Fruit fly (Drosophila melanogaster) whole organism, embryonic: ENCODE data around the gene Evi5.

Source experiments
- Adf1 ChIP-seq: fragments of 200-800 bp; sonication (Bioruptor generic); IDR thresholded peaks from 2 replicates; pipeline ENCODE4 v1.3.6; 2022; ENCODE audit warnings: missing biosample characterization, missing genetic modification characterization
- Atf6 ChIP-seq: fragments of 200-800 bp; sonication (Bioruptor generic); IDR thresholded peaks from 2 replicates; pipeline ENCODE4 v1.3.6; 2022; ENCODE audit warnings: missing biosample characterization, missing genetic modification characterization
- Bteb2 ChIP-seq: fragments of 200-800 bp; sonication (Bioruptor generic); optimal IDR thresholded peaks from 2 replicates; lab custom pipeline; 2016; ENCODE audit warnings: missing biosample characterization, missing genetic modification characterization
- C15 ChIP-seq: fragments of 200-800 bp; sonication (Bioruptor generic); IDR thresholded peaks from 3 replicates; pipeline ENCODE4 v1.3.6; 2022; ENCODE audit warnings: missing biosample characterization, missing genetic modification characterization
- CG11247 ChIP-seq: fragments of 200-800 bp; sonication (Bioruptor generic); IDR thresholded peaks from 2 replicates; pipeline ENCODE4 v1.3.6; 2022; ENCODE audit warnings: missing biosample characterization, missing genetic modification characterization
- CG15073 ChIP-seq: fragments of 200-800 bp; sonication (Bioruptor generic); optimal IDR thresholded peaks from 2 replicates; lab custom pipeline; 2016; ENCODE audit warnings: missing biosample characterization, missing genetic modification characterization
- CG1529 ChIP-seq: fragments of 200-800 bp; sonication (Bioruptor generic); optimal IDR thresholded peaks from 3 replicates; lab custom pipeline; 2018; ENCODE audit warnings: missing biosample characterization, missing genetic modification characterization
- CG17186 ChIP-seq: fragments of 200-800 bp; sonication (Bioruptor generic); optimal IDR thresholded peaks from 3 replicates; lab custom pipeline; 2017; ENCODE audit warnings: missing biosample characterization, missing genetic modification reagents, missing genetic modification characterization
- CG17829 ChIP-seq: fragments of 200-800 bp; optimal IDR thresholded peaks from 2 replicates; lab custom pipeline; 2019; ENCODE audit warnings: missing biosample characterization, mild to moderate bottlenecking, missing genetic modification characterization, moderate library complexity
- CG18476 ChIP-seq: fragments of 200-800 bp; sonication (Bioruptor generic); optimal IDR thresholded peaks from 2 replicates; lab custom pipeline; 2016; ENCODE audit warnings: missing biosample characterization, mild to moderate bottlenecking, missing genetic modification characterization
- CG2199 ChIP-seq: fragments of 200-800 bp; sonication (Bioruptor generic); IDR thresholded peaks from 3 replicates; pipeline ENCODE4 v1.3.6; 2022; ENCODE audit warnings: missing biosample characterization, missing genetic modification characterization
- CG2202 ChIP-seq: fragments of 200-800 bp; sonication (Bioruptor generic); optimal IDR thresholded peaks from 2 replicates; lab custom pipeline; 2018; ENCODE audit warnings: missing biosample characterization, mild to moderate bottlenecking, missing genetic modification characterization
- CG31388 ChIP-seq: fragments of 200-800 bp; sonication (Bioruptor generic); optimal IDR thresholded peaks from 2 replicates; lab custom pipeline; 2016; ENCODE audit warnings: missing biosample characterization, missing genetic modification characterization
- CG31441 ChIP-seq: fragments of 200-800 bp; sonication (Bioruptor generic); IDR thresholded peaks from 2 replicates; pipeline ENCODE4 v1.3.6; 2022; ENCODE audit warnings: missing biosample characterization, missing genetic modification characterization
- CG32767 ChIP-seq: fragments of 200-800 bp; sonication (Bioruptor generic); IDR thresholded peaks from 2 replicates; pipeline ENCODE4 v1.3.6; 2022; ENCODE audit warnings: missing biosample characterization, missing genetic modification characterization
- CG34422 ChIP-seq: fragments of 200-800 bp; sonication (Bioruptor generic); IDR thresholded peaks from 3 replicates; pipeline ENCODE4 v1.3.6; 2022; ENCODE audit warnings: missing biosample characterization, missing genetic modification characterization
- CG42726 ChIP-seq: fragments of 200-800 bp; sonication (Bioruptor generic); IDR thresholded peaks from 2 replicates; pipeline ENCODE4 v1.3.6; 2022; ENCODE audit warnings: missing biosample characterization, missing genetic modification characterization; ENCODE audit not compliant: partially characterized antibody
- CG4707 ChIP-seq: fragments of 200-800 bp; sonication (Bioruptor generic); optimal IDR thresholded peaks from 2 replicates; lab custom pipeline; 2018; ENCODE audit warnings: missing biosample characterization, mild to moderate bottlenecking, missing genetic modification characterization, moderate library complexity
- CG6654 ChIP-seq: fragments of 200-800 bp; sonication (Bioruptor generic); optimal IDR thresholded peaks from 2 replicates; lab custom pipeline; 2017; ENCODE audit warnings: missing biosample characterization, mild to moderate bottlenecking, missing genetic modification characterization
- CG6683 ChIP-seq: fragments of 200-800 bp; sonication (Bioruptor generic); optimal IDR thresholded peaks from 2 replicates; lab custom pipeline; 2017; ENCODE audit warnings: missing biosample characterization, mild to moderate bottlenecking, missing genetic modification characterization, missing genetic modification reagents
- CG6765 ChIP-seq: fragments of 200-800 bp; sonication (Bioruptor generic); optimal IDR thresholded peaks from 3 replicates; lab custom pipeline; 2017; ENCODE audit warnings: missing biosample characterization, mild to moderate bottlenecking, missing genetic modification characterization
- CG9817 ChIP-seq: fragments of 200-800 bp; sonication (Bioruptor generic); optimal IDR thresholded peaks from 2 replicates; lab custom pipeline; 2018; ENCODE audit warnings: missing biosample characterization, mild to moderate bottlenecking, missing genetic modification characterization, moderate library complexity
- Dip3 ChIP-seq: fragments of 200-800 bp; sonication (Bioruptor generic); optimal IDR thresholded peaks from 3 replicates; lab custom pipeline; 2016; ENCODE audit warnings: missing biosample characterization, missing genetic modification characterization
- Dp ChIP-seq: fragments of 200-800 bp; sonication (Bioruptor generic); optimal IDR thresholded peaks from 2 replicates; lab custom pipeline; 2018; ENCODE audit warnings: missing biosample characterization, mild to moderate bottlenecking, missing genetic modification characterization, moderate library complexity
- E2f2 ChIP-seq: fragments of 200-800 bp; sonication (Bioruptor generic); IDR thresholded peaks from 2 replicates; pipeline ENCODE4 v1.3.6; 2022; ENCODE audit warnings: missing biosample characterization, missing genetic modification characterization
- Eip74EF ChIP-seq, 2 experiments: fragments of 200-800 bp in 1 of 2; fragments of >200 bp in 1 of 2; sonication (Bioruptor generic) in 1 of 2; optimal IDR thresholded peaks; 2 replicates each; lab custom pipeline; 2017 to 2019; ENCODE audit warnings: missing biosample characterization in 2 of 2, missing genetic modification characterization in 2 of 2, mild to moderate bottlenecking in 1 of 2, moderate library complexity in 1 of 2
- Gsc ChIP-seq: fragments of 200-800 bp; sonication (Bioruptor generic); IDR thresholded peaks from 2 replicates; pipeline ENCODE4 v1.3.6; 2022; ENCODE audit warnings: missing biosample characterization, missing genetic modification characterization
- H2.0 ChIP-seq: fragments of 200-800 bp; sonication (Bioruptor generic); IDR thresholded peaks from 2 replicates; pipeline ENCODE4 v1.3.6; 2022; ENCODE audit warnings: missing biosample characterization, missing genetic modification characterization
- Hey ChIP-seq: fragments of 200-800 bp; sonication (Bioruptor generic); optimal IDR thresholded peaks from 3 replicates; lab custom pipeline; 2018; ENCODE audit warnings: missing biosample characterization, mild to moderate bottlenecking, missing genetic modification characterization
- Hmx ChIP-seq: fragments of 200-800 bp; sonication (Bioruptor generic); optimal IDR thresholded peaks from 2 replicates; lab custom pipeline; 2016; ENCODE audit warnings: missing biosample characterization, missing genetic modification characterization
- MESR4 ChIP-seq: fragments of 200-800 bp; sonication (Bioruptor generic); optimal IDR thresholded peaks from 2 replicates; lab custom pipeline; 2018; ENCODE audit warnings: missing biosample characterization, mild to moderate bottlenecking, missing genetic modification characterization, moderate library complexity
- Nf-YB ChIP-seq: fragments of 200-800 bp; sonication (Bioruptor generic); optimal IDR thresholded peaks from 3 replicates; lab custom pipeline; 2019; ENCODE audit warnings: missing biosample characterization, mild to moderate bottlenecking, missing genetic modification characterization, moderate library complexity
- Opbp ChIP-seq: fragments of 200-800 bp; sonication (Bioruptor generic); IDR thresholded peaks from 3 replicates; pipeline ENCODE4 v1.3.6; 2022; ENCODE audit warnings: missing biosample characterization, missing genetic modification characterization; ENCODE audit not compliant: partially characterized antibody
- Six4 ChIP-seq: fragments of 200-800 bp; sonication (Bioruptor generic); optimal IDR thresholded peaks from 2 replicates; lab custom pipeline; 2016; ENCODE audit warnings: missing biosample characterization, missing genetic modification characterization
- Tbp ChIP-seq: fragments of >200 bp; optimal IDR thresholded peaks from 2 replicates; lab custom pipeline; 2018; ENCODE audit warnings: missing biosample characterization, missing genetic modification characterization
- ato ChIP-seq: fragments of 200-800 bp; sonication (Bioruptor generic); IDR thresholded peaks from 2 replicates; pipeline ENCODE4 v1.3.6; 2022; ENCODE audit warnings: missing biosample characterization, missing genetic modification characterization; ENCODE audit not compliant: partially characterized antibody
- fd96Cb ChIP-seq: fragments of 200-800 bp; sonication (Bioruptor generic); optimal IDR thresholded peaks from 2 replicates; lab custom pipeline; 2018; ENCODE audit warnings: missing biosample characterization, mild to moderate bottlenecking, missing genetic modification characterization, moderate library complexity
- kay ChIP-seq: fragments of 200-800 bp; sonication (Bioruptor generic); optimal IDR thresholded peaks from 2 replicates; lab custom pipeline; 2016; ENCODE audit warnings: missing biosample characterization, missing genetic modification characterization
- ken ChIP-seq: fragments of 200-800 bp; sonication (Bioruptor generic); IDR thresholded peaks from 3 replicates; pipeline ENCODE4 v1.3.6; 2022; ENCODE audit warnings: missing biosample characterization, missing genetic modification characterization
- sens ChIP-seq: fragments of 200-800 bp; sonication (Bioruptor generic); peaks from one replicate; lab custom pipeline; 2016; ENCODE audit warnings: missing biosample characterization, missing genetic modification characterization
- ssp ChIP-seq: fragments of 200-800 bp; sonication (Bioruptor generic); IDR thresholded peaks from 2 replicates; pipeline ENCODE4 v1.3.6; 2022; ENCODE audit warnings: missing biosample characterization, missing genetic modification characterization
- tgo ChIP-seq: fragments of 200-800 bp; sonication (Bioruptor generic); IDR thresholded peaks from 3 replicates; pipeline ENCODE4 v1.3.6; 2022; ENCODE audit warnings: missing biosample characterization, missing genetic modification characterization
- tin ChIP-seq: fragments of 200-800 bp; sonication (Bioruptor generic); optimal IDR thresholded peaks from 3 replicates; lab custom pipeline; 2016; ENCODE audit warnings: missing biosample characterization, missing genetic modification characterization
- tna ChIP-seq: fragments of 200-800 bp; sonication (Bioruptor generic); IDR thresholded peaks from 2 replicates; pipeline ENCODE4 v1.3.6; 2022; ENCODE audit warnings: missing biosample characterization, missing genetic modification characterization; ENCODE audit not compliant: partially characterized antibody
- tup ChIP-seq: fragments of 200-800 bp; sonication (Bioruptor generic); optimal IDR thresholded peaks from 2 replicates; lab custom pipeline; 2016; ENCODE audit warnings: missing biosample characterization, mild to moderate bottlenecking, missing genetic modification characterization, moderate library complexity
- tx ChIP-seq: fragments of 200-800 bp; sonication (Bioruptor generic); optimal IDR thresholded peaks from 2 replicates; lab custom pipeline; 2016; ENCODE audit warnings: missing biosample characterization, missing genetic modification characterization
- unc-4 ChIP-seq: fragments of 200-800 bp; sonication (Bioruptor generic); IDR thresholded peaks from 2 replicates; pipeline ENCODE4 v1.3.6; 2022; ENCODE audit warnings: missing biosample characterization, missing genetic modification characterization; ENCODE audit not compliant: partially characterized antibody
- yki ChIP-seq: fragments of >200 bp; optimal IDR thresholded peaks from 3 replicates; lab custom pipeline; 2018
- zen ChIP-seq: fragments of 200-800 bp; sonication (Bioruptor generic); optimal IDR thresholded peaks from 3 replicates; lab custom pipeline; 2018; ENCODE audit warnings: missing biosample characterization, mild to moderate bottlenecking, missing genetic modification characterization, moderate library complexity

Gene Evi5

dm6 chrX:11389494-11390447 lies 64.4 kb downstream of the Evi5 start (continued):
- TF ChIP-seq CG18476 (GFP tag; lab: Kevin White, UChicago) = no peak
- TF ChIP-seq CG34422 (GFP tag; lab: Robert Waterston, UW) = peak; percentile 43; the same call in 1 of the 3 replicates
- no peak for TF ChIP-seq CG31388 (GFP tag; lab: Kevin White, UChicago)
- no peak for TF ChIP-seq CG4707
- TF ChIP-seq ato = no peak; the same call in 1 of the 2 replicates
- TF ChIP-seq Atf6 (GFP tag; lab: Robert Waterston, UW) = no peak
- peak in 1 of 2 experiments; percentile 45 for TF ChIP-seq Eip74EF (GFP tag; optimal IDR thresholded peaks at IDR 0.05; lab: Kevin White, UChicago)
- no peak for TF ChIP-seq CG17829
- no peak for TF ChIP-seq tin (GFP tag; lab: Kevin White, UChicago)
- no peak for TF ChIP-seq Six4 (GFP tag; lab: Kevin White, UChicago)
- TF ChIP-seq sens (GFP tag; lab: Kevin White, UChicago) = peak; percentile 54
- TF ChIP-seq Bteb2 (GFP tag; lab: Kevin White, UChicago) = no peak
- TF ChIP-seq zen (tag; lab: Kevin White, UChicago) = peak; percentile 2
- TF ChIP-seq tx (GFP tag; lab: Kevin White, UChicago) = no peak
- no peak for TF ChIP-seq Tbp (GFP tag; lab: Kevin White, UChicago)
- TF ChIP-seq Dip3 (GFP tag; lab: Kevin White, UChicago) = no peak
- no peak for TF ChIP-seq CG9817 (tag; lab: Kevin White, UChicago)
- no peak for TF ChIP-seq ken (GFP tag; lab: Robert Waterston, UW)
- TF ChIP-seq CG6765 (GFP tag; lab: Kevin White, UChicago) = no peak
- peak; percentile 84 for TF ChIP-seq CG32767 (GFP tag; lab: Robert Waterston, UW)
- peak; percentile 77; the same call in 2 of the 3 replicates for TF ChIP-seq Opbp (GFP tag; lab: Robert Waterston, UW)
- no peak for TF ChIP-seq CG2202 (tag; lab: Kevin White, UChicago)
- no peak for TF ChIP-seq CG11247 (GFP tag; lab: Robert Waterston, UW)
- peak; percentile 6 for TF ChIP-seq CG17186
- 0 out of 2 replicates have a peak, but pooled peaks have one; percentile 15 for TF ChIP-seq E2f2 (GFP tag; lab: Robert Waterston, UW)
- TF ChIP-seq Adf1 (GFP tag; lab: Robert Waterston, UW) = peak; percentile 82
- no peak for TF ChIP-seq tgo (GFP tag; lab: Robert Waterston, UW)
- no peak for TF ChIP-seq Nf-YB
- TF ChIP-seq Dp (GFP tag; lab: Kevin White, UChicago) = peak; percentile 18
- no peak for TF ChIP-seq CG6654
- no peak for TF ChIP-seq CG2199
- TF ChIP-seq tna (GFP tag; lab: Robert Waterston, UW) = peak; percentile 88
- peak; percentile 62 for TF ChIP-seq unc-4 (GFP tag; lab: Robert Waterston, UW)
- no peak for TF ChIP-seq Gsc (GFP tag; lab: Robert Waterston, UW)
- TF ChIP-seq Hmx = no peak
- TF ChIP-seq CG1529 (GFP tag; lab: Kevin White, UChicago) = no peak
- no peak for TF ChIP-seq fd96Cb (tag; lab: Kevin White, UChicago)
- no peak for TF ChIP-seq CG6683
- TF ChIP-seq CG42726 (GFP tag; lab: Robert Waterston, UW) = no peak
- no peak for TF ChIP-seq Hey (tag; lab: Kevin White, UChicago)
- TF ChIP-seq H2.0 (GFP tag; lab: Robert Waterston, UW) = no peak
- peak; percentile 76 for TF ChIP-seq yki (lab: Kevin White, UChicago)
- TF ChIP-seq CG15073 = no peak
- no peak for TF ChIP-seq C15 (GFP tag; lab: Robert Waterston, UW)
- no peak for TF ChIP-seq tup
- no peak for TF ChIP-seq kay
- TF ChIP-seq ssp (GFP tag; lab: Robert Waterston, UW) = no peak
- peak; percentile 80 for TF ChIP-seq MESR4
- TF ChIP-seq CG31441 (GFP tag; lab: Robert Waterston, UW) = no peak
